Fruit fly (Drosophila melanogaster) whole organism, embryonic: ENCODE measurements around the gene Gdh.

Source experiments
- BEAF-32 ChIP-seq: fragments of 200-800 bp; sonication (Bioruptor generic); optimal IDR thresholded peaks from 3 replicates; lab custom pipeline; 2017; ENCODE audit warnings: missing biosample characterization, missing genetic modification characterization, mild to moderate bottlenecking, moderate library complexity, missing genetic modification reagents
- CG10274 ChIP-seq: fragments of 200-800 bp; sonication (Bioruptor generic); optimal IDR thresholded peaks from 3 replicates; lab custom pipeline; 2017; ENCODE audit warnings: missing biosample characterization, mild to moderate bottlenecking, missing genetic modification characterization
- CG10366 ChIP-seq: fragments of 200-800 bp; sonication (Bioruptor generic); IDR thresholded peaks from 2 replicates; pipeline ENCODE4 v1.3.6; 2022; ENCODE audit warnings: missing biosample characterization, missing genetic modification characterization
- CG10431 ChIP-seq: fragments of 200-800 bp; sonication (Bioruptor generic); optimal IDR thresholded peaks from 3 replicates; lab custom pipeline; 2018; ENCODE audit warnings: missing biosample characterization, mild to moderate bottlenecking, missing genetic modification characterization
- CG11695 ChIP-seq: fragments of 200-800 bp; sonication (Bioruptor generic); IDR thresholded peaks from 3 replicates; pipeline ENCODE4 v1.3.6; 2022; ENCODE audit warnings: missing biosample characterization, missing genetic modification characterization
- CG12659 ChIP-seq: fragments of 200-800 bp; sonication (Bioruptor generic); optimal IDR thresholded peaks from 3 replicates; lab custom pipeline; 2017; ENCODE audit warnings: mild to moderate bottlenecking, missing biosample characterization, missing genetic modification reagents, missing genetic modification characterization
- CG13296 ChIP-seq: fragments of 200-800 bp; sonication (Bioruptor generic); optimal IDR thresholded peaks from 3 replicates; lab custom pipeline; 2018; ENCODE audit warnings: missing biosample characterization, mild to moderate bottlenecking, missing genetic modification characterization
- CG14014 ChIP-seq: fragments of 200-800 bp; sonication (Bioruptor generic); IDR thresholded peaks from 2 replicates; pipeline ENCODE4 v1.3.6; 2022; ENCODE audit warnings: missing biosample characterization, missing genetic modification characterization
- CG16863 ChIP-seq: fragments of 200-800 bp; sonication (Bioruptor generic); optimal IDR thresholded peaks from 3 replicates; lab custom pipeline; 2016; ENCODE audit warnings: missing biosample characterization, missing genetic modification characterization
- CG42726 ChIP-seq: fragments of 200-800 bp; sonication (Bioruptor generic); IDR thresholded peaks from 2 replicates; pipeline ENCODE4 v1.3.6; 2022; ENCODE audit warnings: missing biosample characterization, missing genetic modification characterization; ENCODE audit not compliant: partially characterized antibody
- CG4360 ChIP-seq: fragments of 200-800 bp; sonication (Bioruptor generic); IDR thresholded peaks from 2 replicates; pipeline ENCODE4 v1.3.6; 2022; ENCODE audit warnings: missing biosample characterization, missing genetic modification characterization
- CG4707 ChIP-seq: fragments of 200-800 bp; sonication (Bioruptor generic); optimal IDR thresholded peaks from 2 replicates; lab custom pipeline; 2018; ENCODE audit warnings: missing biosample characterization, mild to moderate bottlenecking, missing genetic modification characterization, moderate library complexity
- CG4854 ChIP-seq: fragments of 200-800 bp; sonication (Bioruptor generic); optimal IDR thresholded peaks from 2 replicates; lab custom pipeline; 2016; ENCODE audit warnings: missing biosample characterization, missing genetic modification characterization, inconsistent platforms
- CG6175 ChIP-seq: fragments of 200-800 bp; sonication (Bioruptor generic); IDR thresholded peaks from 3 replicates; pipeline ENCODE4 v1.3.6; 2022; ENCODE audit warnings: missing biosample characterization, missing genetic modification characterization
- CG6683 ChIP-seq: fragments of 200-800 bp; sonication (Bioruptor generic); optimal IDR thresholded peaks from 2 replicates; lab custom pipeline; 2017; ENCODE audit warnings: missing biosample characterization, mild to moderate bottlenecking, missing genetic modification characterization, missing genetic modification reagents
- CG6765 ChIP-seq: fragments of 200-800 bp; sonication (Bioruptor generic); optimal IDR thresholded peaks from 3 replicates; lab custom pipeline; 2017; ENCODE audit warnings: missing biosample characterization, mild to moderate bottlenecking, missing genetic modification characterization
- CG6813 ChIP-seq: fragments of 200-800 bp; sonication (Bioruptor generic); optimal IDR thresholded peaks from 2 replicates; lab custom pipeline; 2017; ENCODE audit warnings: missing biosample characterization, missing genetic modification characterization, mild to moderate bottlenecking, moderate library complexity, missing genetic modification reagents
- CG8478 ChIP-seq: fragments of >200 bp; optimal IDR thresholded peaks from 2 replicates; lab custom pipeline; 2018
- CTCF ChIP-seq: fragments of 200-800 bp; sonication (Bioruptor generic); optimal IDR thresholded peaks from 2 replicates; lab custom pipeline; 2017; ENCODE audit warnings: missing biosample characterization, mild to moderate bottlenecking, missing genetic modification characterization, moderate library complexity
- Chrac-16 ChIP-seq: fragments of 200-800 bp; sonication (Bioruptor generic); optimal IDR thresholded peaks from 3 replicates; lab custom pipeline; 2016; ENCODE audit warnings: missing biosample characterization, missing genetic modification characterization
- D ChIP-seq, 2 experiments: fragments of 200-800 bp in 1 of 2; fragments of >200 bp in 1 of 2; sonication (Bioruptor generic) in 1 of 2; optimal IDR thresholded peaks; 2 replicates in 1 of 2; 3 replicates in 1 of 2; lab custom pipeline; 2017; ENCODE audit warnings: mild to moderate bottlenecking in 1 of 2, missing biosample characterization in 1 of 2, missing genetic modification characterization in 1 of 2, missing genetic modification reagents in 1 of 2
- Dad ChIP-seq: fragments of 200-800 bp; sonication (Bioruptor generic); optimal IDR thresholded peaks from 3 replicates; lab custom pipeline; 2016; ENCODE audit warnings: missing biosample characterization, missing genetic modification characterization
- Dip3 ChIP-seq: fragments of 200-800 bp; sonication (Bioruptor generic); optimal IDR thresholded peaks from 3 replicates; lab custom pipeline; 2016; ENCODE audit warnings: missing biosample characterization, missing genetic modification characterization
- Dp ChIP-seq: fragments of 200-800 bp; sonication (Bioruptor generic); optimal IDR thresholded peaks from 2 replicates; lab custom pipeline; 2018; ENCODE audit warnings: missing biosample characterization, mild to moderate bottlenecking, missing genetic modification characterization, moderate library complexity
- Fer2 ChIP-seq: fragments of 200-800 bp; sonication (Bioruptor generic); optimal IDR thresholded peaks from 2 replicates; lab custom pipeline; 2018; ENCODE audit warnings: missing biosample characterization, mild to moderate bottlenecking, missing genetic modification characterization, moderate library complexity
- Hr3 ChIP-seq: fragments of 200-800 bp; sonication (Bioruptor generic); optimal IDR thresholded peaks from 3 replicates; lab custom pipeline; 2016; ENCODE audit warnings: missing biosample characterization, missing genetic modification characterization
- Hr78 ChIP-seq, 2 experiments: fragments of 200-800 bp in 1 of 2; fragments of >200 bp in 1 of 2; sonication (Bioruptor generic) in 1 of 2; optimal IDR thresholded peaks; 2 replicates each; lab custom pipeline; 2017 to 2019; ENCODE audit warnings: missing biosample characterization in 2 of 2, missing genetic modification characterization in 2 of 2, mild to moderate bottlenecking in 1 of 2, moderate library complexity in 1 of 2
- MESR4 ChIP-seq: fragments of 200-800 bp; sonication (Bioruptor generic); optimal IDR thresholded peaks from 2 replicates; lab custom pipeline; 2018; ENCODE audit warnings: missing biosample characterization, mild to moderate bottlenecking, missing genetic modification characterization, moderate library complexity
- Nf-YB ChIP-seq: fragments of 200-800 bp; sonication (Bioruptor generic); optimal IDR thresholded peaks from 3 replicates; lab custom pipeline; 2019; ENCODE audit warnings: missing biosample characterization, mild to moderate bottlenecking, missing genetic modification characterization, moderate library complexity
- Sox102F ChIP-seq: fragments of 200-800 bp; sonication (Bioruptor generic); optimal IDR thresholded peaks from 2 replicates; lab custom pipeline; 2018; ENCODE audit warnings: missing biosample characterization, mild to moderate bottlenecking, missing genetic modification characterization, moderate library complexity
- Stat92E ChIP-seq, 3 experiments: fragments of >200 bp in 2 of 3; fragments of 200-800 bp in 1 of 3; sonication (Bioruptor generic) in 1 of 3; optimal IDR thresholded peaks; 2 replicates each; lab custom pipeline; 2017 to 2019; ENCODE audit warnings: missing biosample characterization in 3 of 3, missing genetic modification characterization in 3 of 3, mild to moderate bottlenecking in 1 of 3, moderate library complexity in 1 of 3
- abd-A ChIP-seq: fragments of 200-800 bp; sonication (Bioruptor generic); optimal IDR thresholded peaks from 3 replicates; lab custom pipeline; 2019; ENCODE audit warnings: missing biosample characterization, mild to moderate bottlenecking, missing genetic modification characterization, moderate library complexity
- cas ChIP-seq: fragments of 200-800 bp; sonication (Bioruptor generic); IDR thresholded peaks from 2 replicates; pipeline ENCODE4 v1.3.6; 2022; ENCODE audit warnings: missing biosample characterization, missing genetic modification characterization
- cato ChIP-seq: fragments of 200-800 bp; sonication (Bioruptor generic); optimal IDR thresholded peaks from 2 replicates; lab custom pipeline; 2016; ENCODE audit warnings: missing biosample characterization, missing genetic modification characterization, borderline replicate concordance
- cg ChIP-seq: fragments of 200-800 bp; sonication (Bioruptor generic); optimal IDR thresholded peaks from 3 replicates; lab custom pipeline; 2019; ENCODE audit warnings: missing biosample characterization, mild to moderate bottlenecking, missing genetic modification characterization, moderate library complexity
- dmrt99B ChIP-seq: fragments of 200-800 bp; sonication (Bioruptor generic); optimal IDR thresholded peaks from 2 replicates; lab custom pipeline; 2018; ENCODE audit warnings: missing biosample characterization, mild to moderate bottlenecking, missing genetic modification characterization, moderate library complexity
- dysf ChIP-seq: fragments of 200-800 bp; sonication (Bioruptor generic); IDR thresholded peaks from 3 replicates; pipeline ENCODE4 v1.3.6; 2022; ENCODE audit warnings: missing biosample characterization, missing genetic modification characterization
- hth ChIP-seq: fragments of >200 bp; optimal IDR thresholded peaks from 2 replicates; lab custom pipeline; 2017; ENCODE audit warnings: inconsistent platforms
- mld ChIP-seq: fragments of 200-800 bp; sonication (Bioruptor generic); IDR thresholded peaks from 3 replicates; pipeline ENCODE4 v1.3.6; 2022; ENCODE audit warnings: missing biosample characterization, missing genetic modification characterization; ENCODE audit not compliant: partially characterized antibody
- nmo ChIP-seq: fragments of 200-800 bp; sonication (Bioruptor generic); optimal IDR thresholded peaks from 2 replicates; lab custom pipeline; 2018; ENCODE audit warnings: missing biosample characterization, mild to moderate bottlenecking, missing genetic modification characterization, moderate library complexity
- otp ChIP-seq: fragments of 200-800 bp; sonication (Bioruptor generic); IDR thresholded peaks from 3 replicates; pipeline ENCODE4, ENCODE4 v1.3.6; 2022; ENCODE audit warnings: missing biosample characterization, missing genetic modification characterization
- rib ChIP-seq: fragments of 200-800 bp; sonication (Bioruptor generic); IDR thresholded peaks from 2 replicates; pipeline ENCODE4 v1.3.6; 2022; ENCODE audit warnings: missing biosample characterization, missing genetic modification characterization
- sens-2 ChIP-seq: fragments of 200-800 bp; sonication (Bioruptor generic); IDR thresholded peaks from 2 replicates; pipeline ENCODE4 v1.3.6; 2022; ENCODE audit warnings: missing biosample characterization, missing genetic modification characterization
- seq ChIP-seq: fragments of 200-800 bp; sonication (Bioruptor generic); IDR thresholded peaks from 2 replicates; pipeline ENCODE4 v1.3.6; 2022; ENCODE audit warnings: missing biosample characterization, missing genetic modification characterization
- slou ChIP-seq: fragments of 200-800 bp; sonication (Bioruptor generic); optimal IDR thresholded peaks from 3 replicates; lab custom pipeline; 2016; ENCODE audit warnings: missing biosample characterization, missing genetic modification characterization
- stwl ChIP-seq: fragments of 200-800 bp; sonication (Bioruptor generic); optimal IDR thresholded peaks from 3 replicates; lab custom pipeline; 2018; ENCODE audit warnings: missing biosample characterization, mild to moderate bottlenecking, missing genetic modification characterization, moderate library complexity
- twi ChIP-seq: fragments of 200-800 bp; optimal IDR thresholded peaks from 2 replicates; lab custom pipeline; 2019; ENCODE audit warnings: missing biosample characterization, mild to moderate bottlenecking, missing genetic modification characterization, moderate library complexity
- tx ChIP-seq: fragments of 200-800 bp; sonication (Bioruptor generic); optimal IDR thresholded peaks from 2 replicates; lab custom pipeline; 2016; ENCODE audit warnings: missing biosample characterization, missing genetic modification characterization
- zfh1 ChIP-seq: fragments of 200-800 bp; sonication (Bioruptor generic); IDR thresholded peaks from 3 replicates; pipeline ENCODE4 v1.3.6; 2022; ENCODE audit warnings: missing biosample characterization, missing genetic modification characterization

The Gdh gene

DNA sequence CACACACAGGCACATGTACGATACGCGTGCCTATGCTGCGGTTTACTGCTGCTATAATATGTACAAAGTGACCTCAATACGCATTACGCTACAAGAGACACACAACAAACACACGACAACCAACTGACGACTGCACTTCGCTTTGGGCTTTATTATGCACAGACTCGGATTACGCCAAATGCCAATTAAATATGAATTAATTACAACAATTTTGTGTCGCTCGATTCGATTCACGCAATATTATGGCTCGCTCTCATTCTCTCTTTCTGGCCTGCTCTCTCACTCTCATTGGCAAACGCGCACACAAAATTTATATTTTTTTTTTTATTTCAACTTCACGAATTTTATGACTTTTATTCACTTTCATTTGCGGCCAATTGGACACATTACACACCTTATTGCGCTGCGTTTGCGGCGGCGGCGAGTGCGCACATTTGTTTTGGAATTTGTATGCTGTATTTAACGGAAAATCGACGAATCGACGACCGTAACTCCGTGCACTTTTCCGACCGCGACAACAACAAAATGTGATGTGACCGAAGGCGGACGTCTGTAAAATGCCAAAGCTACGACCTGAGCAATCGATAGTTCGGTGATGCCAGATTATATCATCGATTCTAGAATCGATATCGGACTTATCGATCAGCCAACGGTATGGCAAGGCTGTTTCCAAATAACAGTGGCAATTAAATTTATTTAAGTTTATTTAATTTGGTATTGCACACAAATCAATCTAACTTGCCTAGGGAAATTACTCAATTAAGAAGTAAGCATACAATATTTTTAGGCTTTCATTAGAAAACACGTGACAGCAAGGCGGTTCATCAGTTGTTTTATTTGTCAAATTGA lies 20.2 kb downstream of the Gdh start, which contains the start of the genes sba and CG31141 (continued):
- TF ChIP-seq CG13296 (GFP tag; lab: Kevin White, UChicago): peak; percentile 44
- TF ChIP-seq cato (GFP tag; lab: Kevin White, UChicago): no peak
- no peak for TF ChIP-seq abd-A (tag; lab: Kevin White, UChicago)
- peak; percentile 28 for TF ChIP-seq CG6765 (GFP tag; lab: Kevin White, UChicago)
- peak; percentile 53 for TF ChIP-seq nmo (GFP tag; lab: Kevin White, UChicago)
- TF ChIP-seq Hr3 (GFP tag; lab: Kevin White, UChicago): no peak
- no peak for TF ChIP-seq CG16863 (GFP tag; lab: Kevin White, UChicago)
- TF ChIP-seq Dad (GFP tag; lab: Kevin White, UChicago): peak; percentile 24
- peak; percentile 79 for TF ChIP-seq CG8478 (lab: Kevin White, UChicago)
- TF ChIP-seq dysf (GFP tag; lab: Robert Waterston, UW): no peak
- TF ChIP-seq CG4854: no peak
- no peak for TF ChIP-seq zfh1 (GFP tag; lab: Robert Waterston, UW)
- TF ChIP-seq CG42726: peak; percentile 85
- peak; percentile 84 for TF ChIP-seq CG12659 (GFP tag; lab: Kevin White, UChicago)
- no peak for TF ChIP-seq Chrac-16 (GFP tag; lab: Kevin White, UChicago)
- peak; percentile 37 for TF ChIP-seq CTCF (GFP tag; lab: Kevin White, UChicago)
- TF ChIP-seq seq: no peak
- TF ChIP-seq sens-2 (GFP tag; lab: Robert Waterston, UW): no peak
- no peak for TF ChIP-seq Stat92E (GFP tag; optimal IDR thresholded peaks at IDR 0.05; lab: Kevin White, UChicago)
- no peak for TF ChIP-seq Hr78 (GFP tag; optimal IDR thresholded peaks at IDR 0.05; lab: Kevin White, UChicago)
- peak; percentile 96 for TF ChIP-seq CG4360 (GFP tag; lab: Robert Waterston, UW)
- no peak for TF ChIP-seq Fer2 (tag; lab: Kevin White, UChicago)
- no peak for TF ChIP-seq slou (GFP tag; lab: Kevin White, UChicago)
- peak; percentile 71 for TF ChIP-seq MESR4 (GFP tag; lab: Kevin White, UChicago)
- TF ChIP-seq stwl (tag; lab: Kevin White, UChicago): peak; percentile 85
- TF ChIP-seq CG10431 (GFP tag; lab: Kevin White, UChicago): peak; percentile 3
- TF ChIP-seq Dip3 (GFP tag; lab: Kevin White, UChicago): peak; percentile 9
- TF ChIP-seq dmrt99B: no peak
- no peak for TF ChIP-seq D (optimal IDR thresholded peaks at IDR 0.05; lab: Kevin White, UChicago)
- TF ChIP-seq D (GFP tag; optimal IDR thresholded peaks at IDR 0.05; lab: Kevin White, UChicago): no peak
- TF ChIP-seq BEAF-32: peak; percentile 94
- no peak for TF ChIP-seq tx (GFP tag; lab: Kevin White, UChicago)
- TF ChIP-seq Dp (GFP tag; lab: Kevin White, UChicago): peak; percentile 71
- peak; percentile 72; the same call in 2 of the 3 replicates for TF ChIP-seq mld
- no peak for TF ChIP-seq cas (GFP tag; lab: Robert Waterston, UW)
- no peak for TF ChIP-seq hth
- no peak for TF ChIP-seq twi
- TF ChIP-seq CG14014 (GFP tag; lab: Robert Waterston, UW): no peak
- TF ChIP-seq CG11695 (GFP tag; lab: Robert Waterston, UW): no peak
- no peak for TF ChIP-seq rib (GFP tag; lab: Robert Waterston, UW)
- TF ChIP-seq CG4707 (GFP tag; lab: Kevin White, UChicago): peak; percentile 29
- no peak for TF ChIP-seq CG6175
- TF ChIP-seq CG10274 (GFP tag; lab: Kevin White, UChicago): no peak
- no peak for TF ChIP-seq otp (GFP tag; lab: Robert Waterston, UW)
- TF ChIP-seq CG6813 (GFP tag; lab: Kevin White, UChicago): no peak
- TF ChIP-seq Nf-YB (GFP tag; lab: Kevin White, UChicago): no peak
- TF ChIP-seq cg (GFP tag; lab: Kevin White, UChicago): peak; percentile 75
- no peak for TF ChIP-seq CG10366
- TF ChIP-seq Sox102F (GFP tag; lab: Kevin White, UChicago): no peak
- no peak for TF ChIP-seq CG6683 (GFP tag; lab: Kevin White, UChicago)
